Worm (Caenorhabditis elegans) whole organism, mixed stage, embryonic: Measurements from ENCODE around the gene K09C6.9.

Experiments
- M03D4.4 ChIP-seq: sonication (generic microtip); optimal IDR thresholded peaks from 2 replicates; lab custom pipeline; 2017; ENCODE audit warnings: mild to moderate bottlenecking, missing genetic modification characterization, missing compliant biosample characterization
- ces-1 ChIP-seq: fragments of 150-350 bp; optimal IDR thresholded peaks from 2 replicates; lab custom pipeline; 2014; ENCODE audit warnings: missing biosample characterization, missing genetic modification reagents, missing genetic modification characterization
- cnd-1 ChIP-seq: fragments of 200-800 bp; sonication (Bioruptor generic); optimal IDR thresholded peaks from 2 replicates; lab custom pipeline; 2018; ENCODE audit warnings: mild to moderate bottlenecking, missing genetic modification characterization, missing compliant biosample characterization
- lin-13 ChIP-seq: fragments of 150-350 bp; optimal IDR thresholded peaks from 2 replicates; lab custom pipeline; 2014; ENCODE audit warnings: missing biosample characterization, missing genetic modification characterization
- mep-1 ChIP-seq: fragments of 150-350 bp; optimal IDR thresholded peaks from 2 replicates; lab custom pipeline; 2017; ENCODE audit warnings: missing biosample characterization, missing genetic modification reagents, missing genetic modification characterization, inconsistent platforms
- nhr-2 ChIP-seq: fragments of 150-350 bp; optimal IDR thresholded peaks from 2 replicates; lab custom pipeline; 2014; ENCODE audit warnings: missing biosample characterization, missing genetic modification characterization
- nhr-76 ChIP-seq: sonication (generic microtip); optimal IDR thresholded peaks from 2 replicates; lab custom pipeline; 2017; ENCODE audit warnings: missing biosample characterization, missing genetic modification characterization
- pha-4 ChIP-seq: fragments of 150-350 bp; optimal IDR thresholded peaks from 2 replicates; lab custom pipeline; 2018; ENCODE audit warnings: missing biosample characterization, missing genetic modification reagents, missing genetic modification characterization
- snpc-4 ChIP-seq: fragments of 150-350 bp; optimal IDR thresholded peaks from 2 replicates; lab custom pipeline; 2014; ENCODE audit warnings: missing biosample characterization, missing genetic modification characterization
- unc-62 ChIP-seq: fragments of 150-350 bp; optimal IDR thresholded peaks from 2 replicates; lab custom pipeline; 2014; ENCODE audit warnings: missing biosample characterization, missing genetic modification reagents, missing genetic modification characterization
- ztf-11 ChIP-seq: fragments of 150-350 bp; optimal IDR thresholded peaks from 2 replicates; lab custom pipeline; 2014; ENCODE audit warnings: missing biosample characterization, missing genetic modification characterization

- TF ChIP-seq ztf-11 (tag; lab: Kevin White, UChicago) (no peak), cnd-1 (tag; lab: Kevin White, UChicago) (no peak), M03D4.4 (tag; lab: Kevin White, UChicago) (no peak), nhr-2 (tag; lab: Kevin White, UChicago) (no peak), mep-1 (tag; lab: Kevin White, UChicago) (no peak), nhr-76 (tag; lab: Kevin White, UChicago) (no peak), pha-4 (tag; lab: Kevin White, UChicago) (no peak), lin-13 (tag; lab: Kevin White, UChicago) (no peak), snpc-4 (tag; lab: Kevin White, UChicago) (no peak), ces-1 (no peak), unc-62 (no peak)
Observed at ce11 chrV:849042-849441, 5.8 kb downstream of the K09C6.9 start.
